Fruit fly (Drosophila melanogaster) whole organism, embryonic: ENCODE results near the gene Svil.
A peak's percentile ranks its signal among the peaks of the same experiment; 100 is the strongest.

ENCODE experiments used
- Abd-B ChIP-seq: fragments of 200-800 bp; sonication (Bioruptor generic); optimal IDR thresholded peaks from 2 replicates; lab custom pipeline; 2018; ENCODE audit warnings: missing biosample characterization, mild to moderate bottlenecking, missing genetic modification characterization, moderate library complexity
- Awh ChIP-seq: fragments of 200-800 bp; sonication (Bioruptor generic); IDR thresholded peaks from 2 replicates; pipeline ENCODE4, ENCODE4 v1.3.6; 2022; ENCODE audit warnings: missing biosample characterization, missing genetic modification characterization
- CG10267 ChIP-seq: fragments of 200-800 bp; sonication (Bioruptor generic); optimal IDR thresholded peaks from 2 replicates; lab custom pipeline; 2018; ENCODE audit warnings: missing biosample characterization, mild to moderate bottlenecking, missing genetic modification characterization, moderate library complexity
- CG10431 ChIP-seq: fragments of 200-800 bp; sonication (Bioruptor generic); optimal IDR thresholded peaks from 3 replicates; lab custom pipeline; 2018; ENCODE audit warnings: missing biosample characterization, mild to moderate bottlenecking, missing genetic modification characterization
- CG10959 ChIP-seq: fragments of 200-800 bp; sonication (Bioruptor generic); IDR thresholded peaks from 2 replicates; pipeline ENCODE4 v1.3.6; 2022; ENCODE audit warnings: missing biosample characterization, missing genetic modification characterization
- CG11093 ChIP-seq: fragments of 200-800 bp; sonication (Bioruptor generic); IDR thresholded peaks from 3 replicates; pipeline ENCODE4 v1.3.6; 2022; ENCODE audit warnings: missing biosample characterization, missing genetic modification characterization
- CG11560 ChIP-seq: fragments of 200-800 bp; sonication (Bioruptor generic); IDR thresholded peaks from 3 replicates; pipeline ENCODE4 v1.3.6; 2022; ENCODE audit warnings: missing biosample characterization, missing genetic modification characterization
- CG1233 ChIP-seq: fragments of 200-800 bp; sonication (Bioruptor generic); optimal IDR thresholded peaks from 4 replicates; lab custom pipeline; 2018; ENCODE audit warnings: missing biosample characterization, mild to moderate bottlenecking, missing genetic modification characterization
- CG16779 ChIP-seq: fragments of 200-800 bp; sonication (Bioruptor generic); IDR thresholded peaks from 2 replicates; pipeline ENCODE4 v1.3.6; 2022; ENCODE audit warnings: missing biosample characterization, missing genetic modification characterization
- CG17328 ChIP-seq: fragments of 200-800 bp; sonication (Bioruptor generic); IDR thresholded peaks from 2 replicates; pipeline ENCODE4 v1.3.6; 2022; ENCODE audit warnings: missing biosample characterization, missing genetic modification characterization
- CG1832 ChIP-seq: fragments of 200-800 bp; sonication (Bioruptor generic); optimal IDR thresholded peaks from 2 replicates; lab custom pipeline; 2017; ENCODE audit warnings: missing biosample characterization, mild to moderate bottlenecking, missing genetic modification characterization, inconsistent platforms
- CG30020 ChIP-seq: fragments of 200-800 bp; optimal IDR thresholded peaks from 2 replicates; lab custom pipeline; 2019; ENCODE audit warnings: missing biosample characterization, mild to moderate bottlenecking, missing genetic modification characterization, moderate library complexity
- CG3281 ChIP-seq: fragments of 200-800 bp; sonication (Bioruptor generic); optimal IDR thresholded peaks from 3 replicates; lab custom pipeline; 2017; ENCODE audit warnings: missing biosample characterization, mild to moderate bottlenecking, missing genetic modification characterization
- CG3726 ChIP-seq: fragments of 200-800 bp; sonication (Bioruptor generic); IDR thresholded peaks from 3 replicates; pipeline ENCODE4, ENCODE4 v1.3.6; 2022; ENCODE audit warnings: missing biosample characterization, missing genetic modification characterization
- CG3995 ChIP-seq: fragments of 200-800 bp; sonication (Bioruptor generic); optimal IDR thresholded peaks from 3 replicates; lab custom pipeline; 2016; ENCODE audit warnings: missing biosample characterization, missing genetic modification characterization
- CG4707 ChIP-seq: fragments of 200-800 bp; sonication (Bioruptor generic); optimal IDR thresholded peaks from 2 replicates; lab custom pipeline; 2018; ENCODE audit warnings: missing biosample characterization, mild to moderate bottlenecking, missing genetic modification characterization, moderate library complexity
- CG6683 ChIP-seq: fragments of 200-800 bp; sonication (Bioruptor generic); optimal IDR thresholded peaks from 2 replicates; lab custom pipeline; 2017; ENCODE audit warnings: missing biosample characterization, mild to moderate bottlenecking, missing genetic modification characterization, missing genetic modification reagents
- CG6854 ChIP-seq: fragments of 200-800 bp; sonication (Bioruptor generic); optimal IDR thresholded peaks from 3 replicates; lab custom pipeline; 2017; ENCODE audit warnings: missing biosample characterization, mild to moderate bottlenecking, missing genetic modification characterization
- CG8924 ChIP-seq: fragments of 200-800 bp; optimal IDR thresholded peaks from 3 replicates; lab custom pipeline; 2019; ENCODE audit warnings: missing biosample characterization, mild to moderate bottlenecking, missing genetic modification characterization, moderate library complexity
- CG9727 ChIP-seq: fragments of 200-800 bp; sonication (Bioruptor generic); optimal IDR thresholded peaks from 3 replicates; lab custom pipeline; 2017; ENCODE audit warnings: missing biosample characterization, mild to moderate bottlenecking, missing genetic modification characterization
- Doc3 ChIP-seq: fragments of 200-800 bp; sonication (Bioruptor generic); IDR thresholded peaks from 3 replicates; pipeline ENCODE4 v1.3.6; 2022; ENCODE audit warnings: missing biosample characterization, missing genetic modification characterization; ENCODE audit not compliant: partially characterized antibody
- GATAe ChIP-seq: fragments of 200-800 bp; sonication (Bioruptor generic); conservative IDR thresholded peaks from 2 replicates; pipeline ENCODE4 v1.3.6; 2022; ENCODE audit warnings: missing biosample characterization, missing genetic modification characterization
- MTF-1 ChIP-seq: fragments of 200-800 bp; sonication (Bioruptor generic); optimal IDR thresholded peaks from 2 replicates; lab custom pipeline; 2018; ENCODE audit warnings: missing biosample characterization, mild to moderate bottlenecking, missing genetic modification characterization, borderline replicate concordance
- Nf-YA ChIP-seq: fragments of 200-800 bp; sonication (Bioruptor generic); IDR thresholded peaks from 2 replicates; pipeline ENCODE4 v1.3.6; 2022; ENCODE audit warnings: missing biosample characterization, missing genetic modification characterization
- Poxn ChIP-seq: fragments of 200-800 bp; sonication (Bioruptor generic); IDR thresholded peaks from 2 replicates; pipeline ENCODE4 v1.3.6; 2022; ENCODE audit warnings: missing biosample characterization, missing genetic modification characterization
- Rx ChIP-seq: fragments of 200-800 bp; sonication (Bioruptor generic); IDR thresholded peaks from 2 replicates; pipeline ENCODE4 v1.3.6; 2022; ENCODE audit warnings: missing biosample characterization, missing genetic modification characterization
- Stat92E ChIP-seq, 3 experiments: fragments of >200 bp in 2 of 3; fragments of 200-800 bp in 1 of 3; sonication (Bioruptor generic) in 1 of 3; optimal IDR thresholded peaks; 2 replicates each; lab custom pipeline; 2017 to 2019; ENCODE audit warnings: missing biosample characterization in 3 of 3, missing genetic modification characterization in 3 of 3, mild to moderate bottlenecking in 1 of 3, moderate library complexity in 1 of 3
- Trl ChIP-seq, 3 experiments: fragments of >200 bp in 2 of 3; fragments of 200-800 bp in 1 of 3; sonication (Bioruptor generic) in 1 of 3; optimal IDR thresholded peaks; 2 replicates in 1 of 3; 3 replicates in 2 of 3; lab custom pipeline; 2016 to 2017; ENCODE audit warnings: missing biosample characterization in 1 of 3, missing genetic modification characterization in 1 of 3
- chm ChIP-seq: fragments of 200-800 bp; sonication (Bioruptor generic); IDR thresholded peaks from 2 replicates; pipeline ENCODE4 v1.3.6; 2022; ENCODE audit warnings: missing biosample characterization, missing genetic modification characterization
- crp ChIP-seq, 2 experiments: fragments of 200-800 bp; sonication (Bioruptor generic); optimal IDR thresholded peaks; 2 replicates in 1 of 2; 3 replicates in 1 of 2; lab custom pipeline; 2017; ENCODE audit warnings: missing biosample characterization in 2 of 2, missing genetic modification characterization in 2 of 2, mild to moderate bottlenecking in 1 of 2, moderate library complexity in 1 of 2
- cwo ChIP-seq: fragments of 200-800 bp; sonication (Bioruptor generic); optimal IDR thresholded peaks from 3 replicates; lab custom pipeline; 2017; ENCODE audit warnings: missing biosample characterization, missing genetic modification characterization, mild to moderate bottlenecking, moderate library complexity, missing genetic modification reagents
- da ChIP-seq: fragments of 200-800 bp; sonication (Bioruptor generic); optimal IDR thresholded peaks from 2 replicates; lab custom pipeline; 2016; ENCODE audit warnings: missing biosample characterization, missing genetic modification characterization
- ewg ChIP-seq: fragments of 200-800 bp; sonication (Bioruptor generic); optimal IDR thresholded peaks from 3 replicates; lab custom pipeline; 2017; ENCODE audit warnings: mild to moderate bottlenecking, missing biosample characterization, missing genetic modification reagents, missing genetic modification characterization
- fu2 ChIP-seq: fragments of 200-800 bp; sonication (Bioruptor generic); optimal IDR thresholded peaks from 2 replicates; lab custom pipeline; 2016; ENCODE audit warnings: missing biosample characterization, missing genetic modification characterization
- gcm ChIP-seq: fragments of 200-800 bp; sonication (Bioruptor generic); optimal IDR thresholded peaks from 2 replicates; lab custom pipeline; 2019; ENCODE audit warnings: missing biosample characterization, mild to moderate bottlenecking, missing genetic modification characterization, moderate library complexity
- gem ChIP-seq: fragments of 200-800 bp; sonication (Bioruptor generic); optimal IDR thresholded peaks from 2 replicates; lab custom pipeline; 2019; ENCODE audit warnings: missing biosample characterization, mild to moderate bottlenecking, missing genetic modification characterization, moderate library complexity
- ind ChIP-seq: fragments of 200-800 bp; sonication (Bioruptor generic); optimal IDR thresholded peaks from 3 replicates; lab custom pipeline; 2016; ENCODE audit warnings: missing biosample characterization, missing genetic modification characterization
- inv ChIP-seq: fragments of 200-800 bp; sonication (Bioruptor generic); IDR thresholded peaks from 2 replicates; pipeline ENCODE4 v1.3.6; 2022; ENCODE audit warnings: missing biosample characterization, missing genetic modification characterization; ENCODE audit not compliant: partially characterized antibody
- knrl ChIP-seq: fragments of 200-800 bp; sonication (Bioruptor generic); IDR thresholded peaks from 3 replicates; pipeline ENCODE4 v1.3.6; 2022; ENCODE audit warnings: missing biosample characterization, missing genetic modification characterization; ENCODE audit not compliant: partially characterized antibody
- maf-S ChIP-seq: fragments of 200-800 bp; sonication (Bioruptor generic); optimal IDR thresholded peaks from 2 replicates; lab custom pipeline; 2016; ENCODE audit warnings: missing biosample characterization, missing genetic modification characterization
- nom ChIP-seq: fragments of 200-800 bp; sonication (Bioruptor generic); optimal IDR thresholded peaks from 2 replicates; lab custom pipeline; 2017; ENCODE audit warnings: missing biosample characterization, missing genetic modification characterization, mild to moderate bottlenecking, moderate library complexity, missing genetic modification reagents
- pb ChIP-seq: fragments of 200-800 bp; sonication (Bioruptor generic); optimal IDR thresholded peaks from 3 replicates; lab custom pipeline; 2016; ENCODE audit warnings: missing biosample characterization, missing genetic modification characterization
- peb ChIP-seq: fragments of 200-800 bp; sonication (Bioruptor generic); IDR thresholded peaks from 2 replicates; pipeline ENCODE4 v1.3.6; 2022; ENCODE audit warnings: missing biosample characterization, missing genetic modification characterization
- pho ChIP-seq: fragments of 200-800 bp; sonication (Bioruptor generic); optimal IDR thresholded peaks from 2 replicates; lab custom pipeline; 2016; ENCODE audit warnings: missing biosample characterization, missing genetic modification characterization
- phol ChIP-seq: fragments of 200-800 bp; sonication (Bioruptor generic); optimal IDR thresholded peaks from 3 replicates; lab custom pipeline; 2018; ENCODE audit warnings: missing biosample characterization, mild to moderate bottlenecking, missing genetic modification characterization, moderate library complexity
- pita ChIP-seq: fragments of 200-800 bp; sonication (Bioruptor generic); optimal IDR thresholded peaks from 2 replicates; lab custom pipeline; 2017; ENCODE audit warnings: missing biosample characterization, mild to moderate bottlenecking, missing genetic modification characterization
- sob ChIP-seq: fragments of 200-800 bp; sonication (Bioruptor generic); IDR thresholded peaks from 2 replicates; pipeline ENCODE4 v1.3.6; 2022; ENCODE audit warnings: missing biosample characterization, missing genetic modification characterization
- tio ChIP-seq: fragments of 200-800 bp; sonication (Bioruptor generic); optimal IDR thresholded peaks from 2 replicates; lab custom pipeline; 2017; ENCODE audit warnings: missing biosample characterization, missing genetic modification characterization, inconsistent platforms
- trh ChIP-seq: fragments of 200-800 bp; sonication (Bioruptor generic); optimal IDR thresholded peaks from 2 replicates; lab custom pipeline; 2016; ENCODE audit warnings: missing biosample characterization, missing genetic modification characterization
- zen ChIP-seq: fragments of 200-800 bp; sonication (Bioruptor generic); optimal IDR thresholded peaks from 3 replicates; lab custom pipeline; 2018; ENCODE audit warnings: missing biosample characterization, mild to moderate bottlenecking, missing genetic modification characterization, moderate library complexity

Gene Svil

dm6 chr3L:2532377-2532776 is 154.9 kb downstream of the Svil start (continued):
- TF ChIP-seq peb (GFP tag; lab: Robert Waterston, UW) (peak; percentile 31; the same call in 1 of the 2 replicates), CG3995 (no peak), maf-S (GFP tag; lab: Kevin White, UChicago) (no peak), tio (no peak), CG1233 (no peak), CG17328 (GFP tag; lab: Robert Waterston, UW) (peak; percentile 67), CG30020 (tag; lab: Kevin White, UChicago) (no peak), MTF-1 (GFP tag; lab: Kevin White, UChicago) (no peak), CG1832 (GFP tag; lab: Kevin White, UChicago) (no peak), CG4707 (no peak), CG16779 (GFP tag; lab: Robert Waterston, UW) (0 out of 2 replicates have a peak, but pooled peaks have one; percentile 19), pb (GFP tag; lab: Kevin White, UChicago) (no peak), gem (tag; lab: Kevin White, UChicago) (peak; percentile 56), sob (peak; percentile 59; the same call in 1 of the 2 replicates), knrl (GFP tag; lab: Robert Waterston, UW) (no peak), zen (tag; lab: Kevin White, UChicago) (no peak), CG8924 (tag; lab: Kevin White, UChicago) (no peak), Awh (GFP tag; lab: Robert Waterston, UW) (no peak), chm (no peak), gcm (GFP tag; lab: Kevin White, UChicago) (no peak), pita (GFP tag; lab: Kevin White, UChicago) (no peak), CG10431 (GFP tag; lab: Kevin White, UChicago) (no peak), cwo (no peak), trh (GFP tag; lab: Kevin White, UChicago) (no peak), da (GFP tag; lab: Kevin White, UChicago) (no peak), nom (GFP tag; lab: Kevin White, UChicago) (no peak), Trl (optimal IDR thresholded peaks at IDR 0.05; lab: Kevin White, UChicago) (no peak), Trl (GFP tag; optimal IDR thresholded peaks at IDR 0.05; lab: Kevin White, UChicago) (no peak), CG10267 (tag; lab: Kevin White, UChicago) (no peak), CG6683 (GFP tag; lab: Kevin White, UChicago) (no peak), CG9727 (GFP tag; lab: Kevin White, UChicago) (no peak), fu2 (GFP tag; lab: Kevin White, UChicago) (no peak), CG11560 (no peak), inv (GFP tag; lab: Robert Waterston, UW) (no peak), Nf-YA (GFP tag; lab: Robert Waterston, UW) (0 out of 2 replicates have a peak, but pooled peaks have one; percentile 35), ind (GFP tag; lab: Kevin White, UChicago) (peak; percentile 22), GATAe (GFP tag; lab: Robert Waterston, UW) (no peak), Doc3 (GFP tag; lab: Robert Waterston, UW) (no peak), ewg (peak; percentile 10), crp (GFP tag; optimal IDR thresholded peaks at IDR 0.05; lab: Kevin White, UChicago) (no peak), CG11093 (GFP tag; lab: Robert Waterston, UW) (peak; percentile 34; the same call in 2 of the 3 replicates), Rx (peak; percentile 61), CG6854 (GFP tag; lab: Kevin White, UChicago) (no peak), Abd-B (GFP tag; lab: Kevin White, UChicago) (peak; percentile 5), Poxn (GFP tag; lab: Robert Waterston, UW) (no peak), phol (tag; lab: Kevin White, UChicago) (peak; percentile 48), CG3726 (GFP tag; lab: Robert Waterston, UW) (peak; percentile 64; the same call in 1 of the 3 replicates), CG3281 (no peak), CG10959 (GFP tag; lab: Robert Waterston, UW) (no peak), Stat92E (GFP tag; optimal IDR thresholded peaks at IDR 0.05; lab: Kevin White, UChicago) (no peak), pho (GFP tag; lab: Kevin White, UChicago) (no peak)
